Worm (Caenorhabditis elegans): ENCODE data around the gene clec-234.

DNA sequence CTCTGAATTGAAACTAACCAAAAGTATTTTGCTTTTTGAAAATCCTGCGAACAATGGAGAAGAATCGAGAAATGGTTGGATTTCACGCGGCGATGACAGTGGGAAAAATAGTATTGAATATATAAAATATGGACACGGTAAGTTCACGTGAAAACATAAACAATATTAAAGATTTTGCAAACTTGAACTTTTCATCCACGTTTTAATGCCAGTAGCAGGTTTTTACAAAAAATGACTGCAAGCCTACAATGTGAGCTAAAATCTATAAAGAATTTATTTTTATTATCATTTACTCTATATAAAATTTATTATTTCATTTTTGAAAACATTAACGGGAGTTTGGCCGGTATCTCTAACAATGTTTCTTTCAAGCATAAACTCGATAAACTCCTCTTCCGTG is 3.9 kb downstream of the clec-234 start, which contains the start of gene F26D2.10:
- no peak for TF ChIP-seq R02D3.7 (tag; optimal IDR thresholded peaks at IDR 0.05)
- TF ChIP-seq mdl-1 (tag; optimal IDR thresholded peaks at IDR 0.05): no peak
- TF ChIP-seq unc-62 (GFP tag; optimal IDR thresholded peaks at IDR 0.05): no peak
- no peak for TF ChIP-seq skn-1 (tag; optimal IDR thresholded peaks at IDR 0.05)
- TF ChIP-seq ZK546.5 (tag; optimal IDR thresholded peaks at IDR 0.05): no peak
- no peak for TF ChIP-seq nhr-11 (tag; optimal IDR thresholded peaks at IDR 0.05)
